Fruit fly (Drosophila melanogaster): ENCODE measurements around the gene Myo95E.

dm6 chr3R:24112320-24113069 is 48.8 kb downstream of the Myo95E start, which contains the start of gene CG13605:
- TF ChIP-seq CG8478 (optimal IDR thresholded peaks at IDR 0.05) (no peak), CTCF (optimal IDR thresholded peaks at IDR 0.05) (no peak)
